Fruit fly (Drosophila melanogaster): ENCODE measurements around the gene Smr.

dm6 chrX:12752196-12752595, 9.8 kb upstream of the Smr start:
- peak; percentile 100 for TF ChIP-seq h (GFP tag; optimal IDR thresholded peaks at IDR 0.05)
- no peak for TF ChIP-seq usp (GFP tag; optimal IDR thresholded peaks at IDR 0.05)
- TF ChIP-seq OdsH (GFP tag; optimal IDR thresholded peaks at IDR 0.05), result peak; percentile 100
- TF ChIP-seq Dif (GFP tag; optimal IDR thresholded peaks at IDR 0.05; ENCODE audit: partially characterized antibody), result no peak
- TF ChIP-seq CG9705 (GFP tag; optimal IDR thresholded peaks at IDR 0.05), result peak; percentile 98
- no peak for TF ChIP-seq pan (optimal IDR thresholded peaks at IDR 0.05)
- TF ChIP-seq Dfd (GFP tag; optimal IDR thresholded peaks at IDR 0.05), result peak; percentile 71
- TF ChIP-seq psq (GFP tag; optimal IDR thresholded peaks at IDR 0.05), result peak; percentile 100
- no peak for TF ChIP-seq N (GFP tag; optimal IDR thresholded peaks at IDR 0.05)
- no peak for TF ChIP-seq Vsx2 (GFP tag; optimal IDR thresholded peaks at IDR 0.05; ENCODE audit: partially characterized antibody)
- peak; percentile 96 for TF ChIP-seq Mio (GFP tag; optimal IDR thresholded peaks at IDR 0.05)
- peak; percentile 100 for TF ChIP-seq ey (GFP tag; optimal IDR thresholded peaks at IDR 0.05)
- TF ChIP-seq CG32264 (GFP tag; optimal IDR thresholded peaks at IDR 0.05), result peak; percentile 99
- TF ChIP-seq Hr83 (GFP tag; optimal IDR thresholded peaks at IDR 0.05; ENCODE audit: poor library complexity, severe bottlenecking), result peak; percentile 89

All from whole organism, wandering third instar larva.